Worm (Caenorhabditis elegans): ENCODE measurements around the gene uroc-1.

uroc-1 gene

DNA sequence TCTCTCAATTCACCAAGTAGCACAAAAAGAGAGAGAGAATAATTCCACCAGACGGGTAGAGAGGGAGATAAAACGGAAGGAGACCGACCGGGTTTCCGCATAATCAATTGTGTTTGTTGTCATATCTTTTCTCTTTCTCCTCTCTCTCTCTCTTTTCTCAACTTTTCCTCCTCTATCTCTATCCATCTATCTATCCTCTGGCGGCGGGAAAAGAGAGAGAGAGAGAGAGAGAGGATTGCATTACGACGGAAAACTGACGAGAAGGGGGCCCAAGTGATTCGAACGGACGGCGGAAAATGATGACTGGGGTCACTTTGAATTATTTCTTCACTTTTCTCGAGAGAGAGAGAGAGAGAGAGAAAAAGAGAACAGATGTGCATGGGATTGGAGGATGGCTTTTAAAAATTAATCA, 44.5 kb downstream of the uroc-1 start (continued):
- no peak for TF ChIP-seq unc-62 (GFP tag; optimal IDR thresholded peaks at IDR 0.05)
- peak; percentile 9 for TF ChIP-seq unc-130 (tag; optimal IDR thresholded peaks at IDR 0.05)
- peak; percentile 77 for TF ChIP-seq fkh-8 (tag; optimal IDR thresholded peaks at IDR 0.05)
- peak; percentile 79 for TF ChIP-seq blmp-1 (tag; optimal IDR thresholded peaks at IDR 0.05)

DNA sequence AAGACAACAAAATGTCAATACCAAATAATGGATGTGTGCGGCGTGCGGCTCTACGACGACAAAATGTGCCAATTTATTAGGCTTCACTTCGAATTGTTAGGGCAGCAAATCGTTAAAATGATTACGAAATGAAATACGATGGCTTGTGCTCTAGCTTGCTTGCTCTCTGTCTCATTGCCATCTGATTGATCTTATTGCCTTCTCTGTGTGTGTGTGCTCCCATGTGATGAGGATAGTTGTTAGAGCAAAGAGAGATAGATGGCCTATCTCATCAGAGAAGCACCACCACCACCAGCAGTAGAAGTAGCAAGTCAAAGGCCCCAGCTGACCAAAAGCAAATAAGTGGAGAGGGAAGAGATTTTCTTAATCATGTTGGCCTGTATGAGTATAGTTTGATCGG, 46.1 kb downstream of the uroc-1 start:
- TF ChIP-seq blmp-1 (tag; optimal IDR thresholded peaks at IDR 0.05) (no peak), mep-1 (tag; optimal IDR thresholded peaks at IDR 0.05) (no peak), zip-4 (GFP tag; optimal IDR thresholded peaks at IDR 0.05) (no peak), nhr-71 (tag; optimal IDR thresholded peaks at IDR 0.05) (peak; percentile 45), nhr-85 (tag) (peak; percentile 44), pqm-1 (tag; optimal IDR thresholded peaks at IDR 0.05) (no peak), tlp-1 (tag; optimal IDR thresholded peaks at IDR 0.05) (no peak), unc-130 (tag; optimal IDR thresholded peaks at IDR 0.05) (no peak), rnt-1 (tag; optimal IDR thresholded peaks at IDR 0.05) (peak; percentile 34), efl-1 (optimal IDR thresholded peaks at IDR 0.05) (no peak), efl-1 (GFP tag; optimal IDR thresholded peaks at IDR 0.05 in 1 of 2) (peak in 1 of 2 experiments; percentile 89), irx-1 (tag; optimal IDR thresholded peaks at IDR 0.05) (no peak), pag-3 (tag; optimal IDR thresholded peaks at IDR 0.05; ENCODE audit: borderline replicate concordance, insufficient read depth) (no peak), unc-30 (tag; optimal IDR thresholded peaks at IDR 0.05) (no peak), skn-1 (tag; optimal IDR thresholded peaks at IDR 0.05) (peak; percentile 38), ztf-11 (tag; optimal IDR thresholded peaks at IDR 0.05) (no peak), lin-14 (GFP tag; optimal IDR thresholded peaks at IDR 0.05) (peak; percentile 58), C04F5.9 (tag; optimal IDR thresholded peaks at IDR 0.05) (no peak), dsc-1 (tag; optimal IDR thresholded peaks at IDR 0.05) (peak; percentile 68), ceh-63 (GFP tag; optimal IDR thresholded peaks at IDR 0.05) (no peak), lin-13 (GFP tag; optimal IDR thresholded peaks at IDR 0.05) (no peak), mdl-1 (tag; optimal IDR thresholded peaks at IDR 0.05) (no peak), swsn-7 (tag; optimal IDR thresholded peaks at IDR 0.05) (no peak), ceh-88 (GFP tag; IDR thresholded peaks at IDR 0.05) (no peak), ceh-82 (tag; optimal IDR thresholded peaks at IDR 0.05) (peak in 1 of 3 experiments; percentile 9), hpl-2 (GFP tag; optimal IDR thresholded peaks at IDR 0.05) (no peak), snu-23 (GFP tag; optimal IDR thresholded peaks at IDR 0.05) (peak; percentile 19)

- no peak for TF ChIP-seq aha-1 (tag; optimal IDR thresholded peaks at IDR 0.05)
- TF ChIP-seq F16B12.6 (tag; optimal IDR thresholded peaks at IDR 0.05) = no peak
- TF ChIP-seq snu-23 (GFP tag; optimal IDR thresholded peaks at IDR 0.05) = no peak
- no peak for TF ChIP-seq efl-1 (optimal IDR thresholded peaks at IDR 0.05)
- peak in 1 of 2 experiments; percentile 30 for TF ChIP-seq efl-1 (GFP tag; optimal IDR thresholded peaks at IDR 0.05 in 1 of 2)
- no peak for TF ChIP-seq ztf-4 (tag; optimal IDR thresholded peaks at IDR 0.05)
- TF ChIP-seq aly-2 (tag; optimal IDR thresholded peaks at IDR 0.05) = no peak
- TF ChIP-seq nhr-12 (tag; optimal IDR thresholded peaks at IDR 0.05) = no peak
- no peak for TF ChIP-seq mab-9 (GFP tag; IDR thresholded peaks at IDR 0.05)
- no peak for TF ChIP-seq tbx-2 (tag; optimal IDR thresholded peaks at IDR 0.05)
- TF ChIP-seq lsy-2 (tag; optimal IDR thresholded peaks at IDR 0.05) = no peak
- no peak for TF ChIP-seq hpl-2 (GFP tag; optimal IDR thresholded peaks at IDR 0.05)
- TF ChIP-seq ceh-8 (GFP tag; optimal IDR thresholded peaks at IDR 0.05) = no peak
- TF ChIP-seq hlh-17 (GFP tag; optimal IDR thresholded peaks at IDR 0.05; ENCODE audit: borderline replicate concordance) = no peak
- TF ChIP-seq vab-15 (tag; optimal IDR thresholded peaks at IDR 0.05) = no peak
- no peak for TF ChIP-seq C04F5.9 (tag; optimal IDR thresholded peaks at IDR 0.05)
- TF ChIP-seq nhr-77 (tag; optimal IDR thresholded peaks at IDR 0.05) = no peak
- no peak for TF ChIP-seq irx-1 (tag; optimal IDR thresholded peaks at IDR 0.05)
- no peak for TF ChIP-seq nhr-11 (tag; optimal IDR thresholded peaks at IDR 0.05)
- TF ChIP-seq fos-1 (tag; optimal IDR thresholded peaks at IDR 0.05) = no peak
- no peak for TF ChIP-seq lin-15B (tag; optimal IDR thresholded peaks at IDR 0.05)
- TF ChIP-seq alr-1 (tag; optimal IDR thresholded peaks at IDR 0.05; ENCODE audit: borderline replicate concordance) = no peak
- TF ChIP-seq C34B4.2 (tag; optimal IDR thresholded peaks at IDR 0.05) = no peak
- no peak for TF ChIP-seq ztf-11 (tag; optimal IDR thresholded peaks at IDR 0.05)
- no peak for TF ChIP-seq egl-27 (tag; optimal IDR thresholded peaks at IDR 0.05)
- peak; percentile 41 for TF ChIP-seq nhr-85 (tag)
- peak; percentile 42 for TF ChIP-seq fkh-10 (GFP tag; optimal IDR thresholded peaks at IDR 0.05)
- no peak for TF ChIP-seq C16A3.4 (tag; optimal IDR thresholded peaks at IDR 0.05)
- no peak for TF ChIP-seq nhr-90 (tag; optimal IDR thresholded peaks at IDR 0.05; ENCODE audit: poor library complexity)
- peak; percentile 5 for TF ChIP-seq dsc-1 (tag; optimal IDR thresholded peaks at IDR 0.05)
- TF ChIP-seq lin-14 (GFP tag; optimal IDR thresholded peaks at IDR 0.05) = peak; percentile 65
Measured at ce11 chrIV:16494007-16494406, 48.5 kb downstream of the uroc-1 start.
